Worm (Caenorhabditis elegans) whole organism, L1 larva: ENCODE results near the gene srbc-57.
A peak's percentile ranks its signal among the peaks of the same experiment; 100 is the strongest.

ENCODE experiments used
- efl-1 ChIP-seq, 4 experiments: fragments of 150-350 bp; optimal IDR thresholded peaks in 3 of 4; peaks in 1 of 4; 1 replicate in 1 of 4; 2 replicates in 3 of 4; lab custom pipeline; 2014; ENCODE audit warnings: missing biosample characterization in 2 of 4, missing genetic modification characterization in 2 of 4, missing genetic modification reagents in 2 of 4
- elt-2 ChIP-seq: sonication (generic microtip); optimal IDR thresholded peaks from 2 replicates; lab custom pipeline; 2016; ENCODE audit warnings: missing genetic modification characterization, mild to moderate bottlenecking, inconsistent platforms, missing compliant biosample characterization, missing genetic modification reagents
- grh-1 ChIP-seq: fragments of 200-800 bp; sonication (Bioruptor generic); IDR thresholded peaks from 2 replicates; pipeline ENCODE4 v1.3.6; 2022; ENCODE audit warnings: missing genetic modification reagents, missing genetic modification characterization, missing compliant biosample characterization
- nhr-12 ChIP-seq: sonication (generic microtip); optimal IDR thresholded peaks from 2 replicates; lab custom pipeline; 2017; ENCODE audit warnings: missing biosample characterization, missing genetic modification characterization
- nhr-28 ChIP-seq: fragments of 150-350 bp; optimal IDR thresholded peaks from 2 replicates; lab custom pipeline; 2014; ENCODE audit warnings: missing biosample characterization, missing genetic modification characterization
- nhr-71 ChIP-seq: sonication (generic microtip); optimal IDR thresholded peaks from 2 replicates; lab custom pipeline; 2016; ENCODE audit warnings: mild to moderate bottlenecking, missing genetic modification characterization, moderate library complexity, missing compliant biosample characterization
- pax-3 ChIP-seq: fragments of 200-800 bp; sonication (Bioruptor generic); optimal IDR thresholded peaks from 2 replicates; lab custom pipeline; 2018; ENCODE audit warnings: mild to moderate bottlenecking, missing genetic modification characterization, moderate library complexity, missing compliant biosample characterization
- sox-4 ChIP-seq: sonication (generic microtip); optimal IDR thresholded peaks from 2 replicates; lab custom pipeline; 2016; ENCODE audit warnings: missing genetic modification characterization, missing compliant biosample characterization
- unc-62 ChIP-seq: fragments of 150-350 bp; optimal IDR thresholded peaks from 2 replicates; lab custom pipeline; 2014; ENCODE audit warnings: missing biosample characterization, missing genetic modification reagents, missing genetic modification characterization
- zag-1 ChIP-seq: fragments of 150-350 bp; optimal IDR thresholded peaks from 2 replicates; lab custom pipeline; 2014; ENCODE audit warnings: missing biosample characterization, missing genetic modification characterization

ce11 chrV:484285-484890, 16.0 kb upstream of the srbc-57 start, which contains the start of gene nhr-212:
- TF ChIP-seq sox-4 (tag; lab: Kevin White, UChicago) (no peak), zag-1 (tag; lab: Kevin White, UChicago) (no peak), nhr-28 (no peak), elt-2 (tag; lab: Kevin White, UChicago) (peak; percentile 42), grh-1 (GFP tag; lab: Robert Waterston, UW) (no peak), nhr-71 (tag; lab: Kevin White, UChicago) (peak; percentile 36), efl-1 (optimal IDR thresholded peaks at IDR 0.05; lab: Kevin White, UChicago) (no peak), efl-1 (GFP tag; optimal IDR thresholded peaks at IDR 0.05 in 1 of 2; lab: Kevin White, UChicago) (peak in 1 of 2 experiments; percentile 71), nhr-12 (tag; lab: Kevin White, UChicago) (no peak), unc-62 (GFP tag; lab: Kevin White, UChicago) (no peak), pax-3 (tag; lab: Kevin White, UChicago) (no peak)
